Worm (Caenorhabditis elegans) whole organism, L3 larva: ENCODE data around the gene cth-2.

Experiments used
- R02D3.7 ChIP-seq: fragments of 150-350 bp; optimal IDR thresholded peaks from 2 replicates; lab custom pipeline; 2014; ENCODE audit warnings: missing biosample characterization, missing genetic modification characterization
- ZK546.5 ChIP-seq: sonication (generic microtip); optimal IDR thresholded peaks from 2 replicates; lab custom pipeline; 2017; ENCODE audit warnings: missing biosample characterization, missing genetic modification characterization
- aly-2 ChIP-seq: fragments of 150-350 bp; optimal IDR thresholded peaks from 2 replicates; lab custom pipeline; 2014; ENCODE audit warnings: missing biosample characterization, missing genetic modification characterization
- ceh-82 ChIP-seq: fragments of 150-350 bp; optimal IDR thresholded peaks from 2 replicates; lab custom pipeline; 2014; ENCODE audit warnings: missing biosample characterization, missing genetic modification characterization
- ceh-9 ChIP-seq: sonication (generic microtip); optimal IDR thresholded peaks from 2 replicates; lab custom pipeline; 2018; ENCODE audit warnings: missing biosample characterization, missing genetic modification characterization
- egl-27 ChIP-seq: sonication (generic microtip); optimal IDR thresholded peaks from 4 replicates; lab custom pipeline; 2017; ENCODE audit warnings: missing biosample characterization, missing genetic modification reagents, missing genetic modification characterization
- egl-5 ChIP-seq: fragments of 150-350 bp; optimal IDR thresholded peaks from 2 replicates; lab custom pipeline; 2017; ENCODE audit warnings: missing biosample characterization, missing genetic modification reagents, missing genetic modification characterization, inconsistent platforms
- elt-1 ChIP-seq: fragments of 150-350 bp; optimal IDR thresholded peaks from 2 replicates; lab custom pipeline; 2014; ENCODE audit warnings: missing biosample characterization, missing genetic modification characterization
- elt-2 ChIP-seq: sonication (generic microtip); optimal IDR thresholded peaks from 2 replicates; lab custom pipeline; 2016; ENCODE audit warnings: missing genetic modification reagents, mild to moderate bottlenecking, missing genetic modification characterization, missing compliant biosample characterization
- elt-3 ChIP-seq, 3 experiments: fragments of 150-350 bp in 1 of 3; sonication (generic microtip) in 2 of 3; optimal IDR thresholded peaks; 2 replicates in 2 of 3; 4 replicates in 1 of 3; lab custom pipeline; 2014 to 2017; ENCODE audit warnings: missing biosample characterization in 3 of 3, missing genetic modification characterization in 3 of 3
- eor-1 ChIP-seq, 2 experiments: fragments of 150-350 bp; optimal IDR thresholded peaks; 2 replicates each; lab custom pipeline; 2014 to 2018; ENCODE audit warnings: missing biosample characterization in 2 of 2, missing genetic modification characterization in 2 of 2
- fkh-10 ChIP-seq: sonication (generic microtip); optimal IDR thresholded peaks from 2 replicates; lab custom pipeline; 2017; ENCODE audit warnings: missing biosample characterization, missing genetic modification reagents, missing genetic modification characterization
- fos-1 ChIP-seq: fragments of 150-350 bp; optimal IDR thresholded peaks from 2 replicates; lab custom pipeline; 2014; ENCODE audit warnings: missing biosample characterization, missing genetic modification characterization
- hmg-11 ChIP-seq: sonication (generic microtip); optimal IDR thresholded peaks from 2 replicates; lab custom pipeline; 2016; ENCODE audit warnings: missing genetic modification characterization, missing compliant biosample characterization
- lin-15B ChIP-seq: fragments of 150-350 bp; optimal IDR thresholded peaks from 2 replicates; lab custom pipeline; 2014; ENCODE audit warnings: missing biosample characterization, missing genetic modification characterization
- lin-39 ChIP-seq: fragments of 150-350 bp; optimal IDR thresholded peaks from 2 replicates; lab custom pipeline; 2018; ENCODE audit warnings: missing biosample characterization, missing genetic modification reagents, missing genetic modification characterization
- nfya-1 ChIP-seq: sonication (generic microtip); optimal IDR thresholded peaks from 2 replicates; lab custom pipeline; 2017; ENCODE audit warnings: missing genetic modification characterization, mild to moderate bottlenecking, missing compliant biosample characterization, antibody characterized with exemption, moderate library complexity; ENCODE audit not compliant: insufficient read depth
- nhr-11 ChIP-seq: fragments of 150-350 bp; optimal IDR thresholded peaks from 2 replicates; lab custom pipeline; 2014; ENCODE audit warnings: missing biosample characterization, missing genetic modification characterization
- nhr-23 ChIP-seq: fragments of 150-350 bp; optimal IDR thresholded peaks from 2 replicates; lab custom pipeline; 2014; ENCODE audit warnings: missing biosample characterization, missing genetic modification reagents, missing genetic modification characterization
- nhr-237 ChIP-seq: fragments of 150-350 bp; optimal IDR thresholded peaks from 2 replicates; lab custom pipeline; 2014; ENCODE audit warnings: missing biosample characterization, missing genetic modification characterization
- nhr-25 ChIP-seq: sonication (generic microtip); optimal IDR thresholded peaks from 2 replicates; lab custom pipeline; 2017; ENCODE audit warnings: missing biosample characterization, missing genetic modification characterization
- nhr-28 ChIP-seq: fragments of 150-350 bp; optimal IDR thresholded peaks from 2 replicates; lab custom pipeline; 2014; ENCODE audit warnings: missing biosample characterization, missing genetic modification characterization
- nhr-43 ChIP-seq: sonication (generic microtip); optimal IDR thresholded peaks from 2 replicates; lab custom pipeline; 2016; ENCODE audit warnings: mild to moderate bottlenecking, missing genetic modification characterization, missing compliant biosample characterization; ENCODE audit not compliant: poor library complexity, severe bottlenecking
- pha-4 ChIP-seq: fragments of 150-350 bp; optimal IDR thresholded peaks from 2 replicates; lab custom pipeline; 2014; ENCODE audit warnings: missing biosample characterization, missing genetic modification reagents, missing genetic modification characterization
- pqm-1 ChIP-seq: fragments of 150-350 bp; optimal IDR thresholded peaks from 2 replicates; lab custom pipeline; 2017; ENCODE audit warnings: missing biosample characterization, missing genetic modification characterization, inconsistent platforms
- sea-2 ChIP-seq: fragments of 150-350 bp; sonication (generic microtip); optimal IDR thresholded peaks from 4 replicates; lab custom pipeline; 2014; ENCODE audit warnings: missing biosample characterization, missing genetic modification reagents, missing genetic modification characterization
- snpc-4 ChIP-seq: fragments of 150-350 bp; optimal IDR thresholded peaks from 2 replicates; lab custom pipeline; 2014; ENCODE audit warnings: missing biosample characterization, missing genetic modification characterization
- tbx-2 ChIP-seq: sonication (generic microtip); optimal IDR thresholded peaks from 2 replicates; lab custom pipeline; 2016; ENCODE audit warnings: mild to moderate bottlenecking, missing genetic modification characterization, missing compliant biosample characterization
- unc-62 ChIP-seq: fragments of 150-350 bp; sonication (generic microtip); optimal IDR thresholded peaks from 4 replicates; lab custom pipeline; 2014; ENCODE audit warnings: missing biosample characterization, missing genetic modification reagents, missing genetic modification characterization
- ztf-4 ChIP-seq: fragments of 150-350 bp; optimal IDR thresholded peaks from 2 replicates; lab custom pipeline; 2014; ENCODE audit warnings: missing biosample characterization, missing genetic modification characterization

The cth-2 gene

ce11 chrII:7050021-7050722 lies 7.6 kb downstream of the cth-2 start, which contains the start of the genes tcer-1 and ZK1127.5:
TSS of gene tcer-1 (minus strand) at chrII:7050071.
TSS of gene ZK1127.5 (plus strand) at chrII:7050672.
- no peak for TF ChIP-seq sea-2
- peak; percentile 70 for TF ChIP-seq hmg-11 (tag; lab: Kevin White, UChicago)
- no peak for TF ChIP-seq tbx-2 (tag; lab: Kevin White, UChicago)
- no peak for TF ChIP-seq egl-27 (tag; lab: Kevin White, UChicago)
- no peak for TF ChIP-seq nhr-237 (tag; lab: Kevin White, UChicago)
- no peak for TF ChIP-seq elt-1 (tag; lab: Kevin White, UChicago)
- TF ChIP-seq lin-15B (tag; lab: Kevin White, UChicago), result peak; percentile 77
- no peak for TF ChIP-seq ZK546.5
- peak; percentile 64 for TF ChIP-seq snpc-4 (tag; lab: Kevin White, UChicago)
- peak; percentile 53 for TF ChIP-seq egl-5 (tag; lab: Kevin White, UChicago)
- TF ChIP-seq nfya-1 (tag; lab: Kevin White, UChicago), result peak; percentile 74
- TF ChIP-seq lin-39 (tag; lab: Kevin White, UChicago), result peak; percentile 20
- TF ChIP-seq elt-2, result peak; percentile 37
- peak; percentile 25 for TF ChIP-seq nhr-25 (tag; lab: Kevin White, UChicago)
- peak; percentile 83 for TF ChIP-seq pha-4
- no peak for TF ChIP-seq nhr-43 (tag; lab: Kevin White, UChicago)
- TF ChIP-seq nhr-23, result peak; percentile 39
- TF ChIP-seq pqm-1 (tag; lab: Kevin White, UChicago), result peak; percentile 21

DNA sequence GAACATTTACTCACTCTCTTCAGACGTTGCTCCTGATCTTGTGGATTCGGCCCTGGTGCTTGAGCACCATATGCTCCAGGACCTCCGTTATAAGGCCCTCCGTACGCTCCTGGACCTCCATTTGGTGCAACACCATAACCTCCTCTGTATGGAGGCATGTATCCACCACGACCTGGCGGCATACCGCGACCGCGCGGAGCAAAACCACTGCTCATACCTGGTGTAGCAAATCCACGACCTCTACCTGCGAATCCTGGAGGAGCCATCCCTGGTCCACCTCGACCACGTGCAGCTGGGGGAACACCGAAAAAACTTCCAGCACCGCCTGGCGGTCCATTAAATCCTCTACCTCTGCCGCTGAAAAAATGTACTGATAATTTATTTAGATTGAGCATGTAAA lies 8.3 kb downstream of the cth-2 start:
- TF ChIP-seq nhr-28 (no peak), ceh-82 (tag; lab: Kevin White, UChicago) (no peak), R02D3.7 (tag; lab: Kevin White, UChicago) (no peak), egl-27 (tag; lab: Kevin White, UChicago) (no peak), fos-1 (no peak)

- TF ChIP-seq ceh-9 (no peak), fkh-10 (no peak), unc-62 (GFP tag; lab: Kevin White, UChicago) (no peak), nhr-43 (tag; lab: Kevin White, UChicago) (no peak), ceh-82 (tag; lab: Kevin White, UChicago) (no peak), nhr-237 (tag; lab: Kevin White, UChicago) (no peak), lin-15B (tag; lab: Kevin White, UChicago) (no peak), lin-39 (tag; lab: Kevin White, UChicago) (no peak), ztf-4 (tag; lab: Kevin White, UChicago) (no peak), elt-3 (tag; optimal IDR thresholded peaks at IDR 0.05; lab: Kevin White, UChicago) (no peak), nhr-11 (no peak)
Measured at ce11 chrII:7037659-7038342, 20.0 kb downstream of the cth-2 start, which contains the start of gene cin-4. TSS of gene cin-4 (plus strand) at chrII:7038292.

DNA sequence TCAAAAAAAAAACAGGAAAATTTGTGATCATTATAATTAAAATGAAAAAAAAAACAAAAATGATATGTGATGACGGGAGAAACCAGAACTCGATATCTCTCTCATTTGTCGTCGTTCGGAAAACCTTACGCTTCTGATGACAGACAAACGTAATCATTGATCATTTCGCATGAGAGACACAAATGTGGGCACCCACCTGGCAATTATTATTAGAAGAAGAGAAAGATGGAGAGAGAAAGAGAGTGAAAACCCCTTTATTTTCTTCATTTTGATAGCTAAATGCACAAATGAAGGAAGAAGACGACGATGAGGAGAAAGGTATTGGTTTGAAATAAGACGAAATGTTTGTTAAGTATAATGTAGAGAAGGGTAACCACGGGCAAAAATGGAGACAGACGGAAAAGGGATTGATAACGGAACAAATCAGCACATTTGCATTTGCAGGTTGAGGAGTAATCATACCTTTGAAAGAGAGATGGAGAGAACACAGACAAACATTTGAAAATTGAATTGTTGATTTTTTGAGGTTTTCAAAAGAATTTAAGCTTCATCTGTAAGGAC lies 26.5 kb downstream of the cth-2 start:
- TF ChIP-seq elt-2 (peak; percentile 78), eor-1 (tag; optimal IDR thresholded peaks at IDR 0.05; lab: Kevin White, UChicago) (no peak), pqm-1 (tag; lab: Kevin White, UChicago) (peak; percentile 63), pha-4 (peak; percentile 47)

DNA sequence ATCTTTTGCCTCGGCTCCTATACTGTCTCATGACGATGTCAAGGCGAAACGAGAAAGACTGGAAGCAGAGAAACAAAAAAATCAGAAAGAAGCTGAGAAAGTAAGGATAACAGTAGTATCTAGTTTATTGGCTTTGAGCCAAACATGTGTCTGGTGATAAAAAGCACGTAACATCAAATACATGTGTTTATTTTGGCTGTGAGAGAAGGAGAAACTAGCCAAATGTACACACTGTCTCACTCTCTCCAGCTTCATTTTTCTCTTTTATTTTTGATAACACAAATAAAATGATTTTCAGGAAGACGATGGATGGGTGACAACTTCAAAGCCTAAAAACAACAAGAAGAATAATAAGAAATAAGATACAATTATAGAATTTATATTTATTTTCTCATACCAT lies 28.2 kb downstream of the cth-2 start:
- TF ChIP-seq aly-2 (tag; lab: Kevin White, UChicago) (no peak), pha-4 (peak; percentile 68)
- TF ChIP-seq, all 47 proteins: peak for 1
